Fruit fly (Drosophila melanogaster): ENCODE results near the gene if.

DNA sequence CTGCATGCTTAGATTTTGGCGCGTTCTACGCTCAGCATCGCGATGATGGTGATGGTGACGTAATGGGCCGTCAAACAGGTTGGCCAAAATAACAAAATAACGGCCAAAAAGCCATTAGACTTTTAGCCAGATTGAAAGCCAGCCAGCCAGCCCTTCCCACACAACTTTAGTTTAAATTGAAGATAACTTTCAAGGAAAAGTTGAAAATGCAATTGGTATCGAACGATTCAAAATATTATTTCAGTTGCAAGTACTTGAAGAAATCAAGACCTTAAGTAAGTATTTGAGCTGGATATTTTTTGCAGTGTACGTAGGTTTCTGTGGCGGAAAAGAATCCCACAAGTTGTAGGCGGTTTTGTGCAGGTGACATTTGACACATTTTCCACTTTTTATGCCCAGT, 2.2 kb downstream of the if start:
- no peak for TF ChIP-seq CTCF (optimal IDR thresholded peaks at IDR 0.05)
- no peak for TF ChIP-seq CG8478 (optimal IDR thresholded peaks at IDR 0.05)

All from S2 (cell line).